Fruit fly (Drosophila melanogaster) whole organism, adult: Measurements from ENCODE around the gene CG5509.

Experiments used
- CG14711 ChIP-seq: fragments of 200-800 bp; sonication (Bioruptor generic); optimal IDR thresholded peaks from 2 replicates; lab custom pipeline; 2018; ENCODE audit warnings: missing biosample characterization, mild to moderate bottlenecking, missing genetic modification characterization, moderate library complexity
- CG1620 ChIP-seq: fragments of 200-800 bp; sonication (Bioruptor generic); optimal IDR thresholded peaks from 2 replicates; lab custom pipeline; 2016; ENCODE audit warnings: missing biosample characterization, missing genetic modification characterization
- Crg-1 ChIP-seq: fragments of 200-800 bp; sonication (Bioruptor generic); optimal IDR thresholded peaks from 2 replicates; lab custom pipeline; 2016; ENCODE audit warnings: missing biosample characterization, missing genetic modification characterization
- Hr96 ChIP-seq: fragments of 200-800 bp; sonication (Bioruptor generic); optimal IDR thresholded peaks from 2 replicates; lab custom pipeline; 2016; ENCODE audit warnings: missing biosample characterization, missing genetic modification characterization
- Mnt ChIP-seq: fragments of 200-800 bp; sonication (Bioruptor generic); optimal IDR thresholded peaks from 2 replicates; lab custom pipeline; 2016; ENCODE audit warnings: missing biosample characterization, mild to moderate bottlenecking, missing genetic modification characterization
- bab1 ChIP-seq: fragments of 200-800 bp; sonication (Bioruptor generic); optimal IDR thresholded peaks from 3 replicates; lab custom pipeline; 2019; ENCODE audit warnings: missing biosample characterization, mild to moderate bottlenecking, missing genetic modification characterization, moderate library complexity
- cic ChIP-seq: fragments of 200-800 bp; sonication (Bioruptor generic); optimal IDR thresholded peaks from 2 replicates; lab custom pipeline; 2017; ENCODE audit warnings: missing biosample characterization, mild to moderate bottlenecking, missing genetic modification characterization, moderate library complexity
- tj ChIP-seq: fragments of 200-800 bp; sonication (Bioruptor generic); optimal IDR thresholded peaks from 3 replicates; lab custom pipeline; 2017; ENCODE audit warnings: missing biosample characterization, mild to moderate bottlenecking, missing genetic modification characterization, moderate library complexity
- toe ChIP-seq: fragments of 200-800 bp; sonication (Bioruptor generic); optimal IDR thresholded peaks from 2 replicates; lab custom pipeline; 2016; ENCODE audit warnings: missing biosample characterization, missing genetic modification characterization

DNA sequence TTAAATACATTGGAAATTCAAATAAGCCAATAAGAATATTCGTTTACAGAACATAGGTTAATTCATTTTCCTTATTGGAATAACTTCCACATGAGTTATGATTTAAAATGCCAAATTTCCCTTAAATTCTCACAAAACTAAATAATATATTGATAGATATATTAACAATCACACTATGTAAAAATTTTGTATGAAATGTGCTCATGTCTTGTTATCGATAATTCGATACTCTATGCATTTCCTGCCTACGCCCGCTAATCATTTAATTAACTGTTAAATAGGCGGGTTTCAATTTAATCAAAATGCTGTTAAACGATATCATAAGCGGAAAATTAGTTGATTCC, 26.0 kb upstream of the CG5509 start, which contains the start of gene NANS:
- TF ChIP-seq Mnt (GFP tag; lab: Kevin White, UChicago) (no peak), Hr96 (GFP tag; lab: Kevin White, UChicago) (no peak), Crg-1 (GFP tag; lab: Kevin White, UChicago) (no peak), cic (GFP tag; lab: Kevin White, UChicago) (no peak), bab1 (GFP tag; lab: Kevin White, UChicago) (no peak), tj (GFP tag; lab: Kevin White, UChicago) (no peak), CG1620 (GFP tag; lab: Kevin White, UChicago) (no peak), toe (GFP tag; lab: Kevin White, UChicago) (no peak), CG14711 (tag; lab: Kevin White, UChicago) (no peak)
